Worm (Caenorhabditis elegans): ENCODE data around the gene C16C4.17.

DNA sequence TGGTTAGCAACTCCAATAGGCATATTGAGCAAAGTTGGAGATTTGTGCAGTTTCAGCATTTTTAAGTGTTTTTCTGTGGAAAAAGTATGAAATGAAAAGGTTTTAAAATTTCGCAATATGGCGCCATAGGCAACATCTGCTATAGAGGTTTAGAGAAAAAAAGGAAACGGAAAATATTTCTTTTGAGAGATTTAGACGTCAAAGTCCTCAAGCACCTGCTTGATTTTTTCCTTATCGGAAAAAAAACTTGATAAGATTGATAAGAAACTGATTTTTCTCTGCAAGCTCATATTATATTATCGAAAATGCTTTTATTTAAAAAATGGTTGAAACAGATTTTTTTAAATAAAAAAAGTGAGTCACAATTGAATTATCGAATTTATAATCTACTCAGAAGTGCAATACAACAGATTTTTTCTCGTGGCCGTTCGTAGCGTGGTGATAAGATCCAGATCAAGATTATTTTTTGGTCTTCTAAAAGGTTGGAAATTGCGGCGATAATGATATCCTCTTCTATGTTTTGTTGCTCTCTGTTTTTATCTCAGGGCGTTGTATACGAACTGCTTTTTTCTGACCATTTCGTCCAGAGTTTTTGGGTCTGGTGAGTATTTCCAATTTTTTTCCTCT, 44.3 kb upstream of the C16C4.17 start, which contains the start of gene fbxc-19:
- TF ChIP-seq him-1 (tag; optimal IDR thresholded peaks at IDR 0.05) (no peak), dao-5 (tag; optimal IDR thresholded peaks at IDR 0.05) (no peak), W03F9.2 (tag; optimal IDR thresholded peaks at IDR 0.05) (peak; percentile 44)
